Worm (Caenorhabditis elegans) whole organism, L4/young adult: ENCODE measurements around the gene fipr-5.

Experiments used
- W03F9.2 ChIP-seq: fragments of 150-350 bp; optimal IDR thresholded peaks from 2 replicates; lab custom pipeline; 2014; ENCODE audit warnings: missing biosample characterization, missing genetic modification characterization
- dao-5 ChIP-seq: sonication (generic microtip); optimal IDR thresholded peaks from 2 replicates; lab custom pipeline; 2016; ENCODE audit warnings: missing genotype, missing genetic modification characterization, moderate library complexity, missing compliant biosample characterization
- him-1 ChIP-seq: sonication (generic microtip); optimal IDR thresholded peaks from 2 replicates; lab custom pipeline; 2016; ENCODE audit warnings: missing genotype, missing genetic modification reagents, missing genetic modification characterization, missing compliant biosample characterization

The fipr-5 gene

DNA sequence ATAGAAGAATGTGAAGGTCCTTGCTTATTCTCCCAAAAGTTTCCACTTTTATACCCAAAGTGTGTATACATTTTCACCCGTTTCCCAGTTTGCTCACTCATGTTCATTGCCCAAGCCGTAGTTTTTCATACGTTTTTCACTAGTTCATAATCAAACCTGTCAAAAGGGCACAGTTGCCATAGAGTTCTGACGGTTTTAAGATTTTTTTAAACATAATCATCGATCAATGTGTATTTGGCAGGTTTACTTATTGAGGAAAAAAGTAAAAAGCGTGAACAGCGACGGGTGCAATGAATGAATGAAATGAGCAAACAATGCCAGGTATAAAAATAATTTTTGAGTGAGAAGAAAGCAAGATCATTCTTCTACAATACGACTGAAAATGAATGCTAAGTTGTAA is at the start of gene fipr-5, which contains the start of gene fipr-9:
fipr-5 (minus strand) TSS at position 101 of the 400 bp plus-strand sequence.
fipr-9 (plus strand) TSS at position 346 of the 400 bp plus-strand sequence.
- TF ChIP-seq him-1 (no peak), W03F9.2 (tag; lab: Kevin White, UChicago) (no peak), dao-5 (tag; lab: Kevin White, UChicago) (no peak)

DNA sequence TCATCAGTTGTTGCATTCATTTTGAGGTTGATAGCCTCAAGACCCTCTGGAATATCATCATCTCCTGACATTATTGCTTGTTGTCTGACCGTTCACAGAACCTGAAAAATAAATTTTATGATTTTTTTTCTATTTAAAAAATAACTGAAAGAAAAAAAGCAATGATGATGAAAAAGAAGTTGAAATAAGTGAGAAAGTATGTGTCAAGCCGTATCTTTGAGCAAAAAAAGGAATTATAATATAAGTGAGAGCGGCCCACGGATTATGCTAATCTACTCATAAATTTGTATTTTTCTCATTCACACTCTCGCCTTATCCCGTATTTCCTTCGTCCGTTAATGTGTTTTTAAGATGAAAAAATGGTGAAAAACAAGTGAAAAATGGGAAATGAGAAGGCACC is 49.0 kb upstream of the fipr-5 start, which contains the start of gene ric-4:
ric-4 (minus strand) TSS at position 101 of the 400 bp plus-strand sequence.
- TF ChIP-seq him-1 (no peak), W03F9.2 (tag; lab: Kevin White, UChicago) (no peak), dao-5 (tag; lab: Kevin White, UChicago) (no peak)

DNA sequence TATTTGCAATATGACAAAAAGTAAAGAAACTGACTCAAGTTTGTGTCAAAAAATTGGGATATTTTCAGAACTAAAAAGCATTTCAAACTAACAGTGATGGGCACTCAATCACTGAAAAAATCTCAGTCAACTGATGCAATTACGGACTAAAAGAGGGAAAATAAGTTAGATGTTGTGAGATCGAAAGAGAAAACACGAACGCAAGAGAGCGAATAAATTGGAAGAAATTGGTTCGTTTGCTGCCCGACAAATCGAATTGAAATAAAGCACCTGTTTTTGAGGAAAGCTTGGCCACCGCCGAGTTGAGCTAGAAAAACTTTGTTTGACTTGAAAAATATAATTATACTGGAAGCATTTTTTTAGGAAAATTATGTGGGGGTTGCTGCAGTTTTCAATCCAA is 44.8 kb upstream of the fipr-5 start:
- TF ChIP-seq W03F9.2 (tag; lab: Kevin White, UChicago) (no peak), him-1 (no peak), dao-5 (tag; lab: Kevin White, UChicago) (no peak)

DNA sequence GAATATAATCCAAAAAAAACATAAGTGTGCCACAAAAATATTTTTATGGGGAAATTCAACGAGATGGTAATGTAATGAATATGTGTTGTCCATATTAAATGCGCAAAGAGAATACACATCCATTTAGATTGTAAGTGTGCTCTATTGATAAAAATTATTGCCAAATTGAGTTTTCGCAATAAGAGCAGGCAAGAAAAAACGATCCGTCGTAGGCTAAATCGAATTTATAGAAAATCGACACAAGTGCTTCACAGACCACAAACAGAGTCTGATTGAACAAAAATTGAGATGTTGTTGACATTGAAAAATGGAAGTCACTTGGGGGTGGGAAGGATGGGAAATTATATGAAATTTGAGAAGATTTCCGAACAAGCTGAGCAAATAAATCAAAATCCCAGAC is 43.8 kb upstream of the fipr-5 start:
- TF ChIP-seq dao-5 (tag; lab: Kevin White, UChicago) (no peak), him-1 (no peak), W03F9.2 (tag; lab: Kevin White, UChicago) (no peak)

DNA sequence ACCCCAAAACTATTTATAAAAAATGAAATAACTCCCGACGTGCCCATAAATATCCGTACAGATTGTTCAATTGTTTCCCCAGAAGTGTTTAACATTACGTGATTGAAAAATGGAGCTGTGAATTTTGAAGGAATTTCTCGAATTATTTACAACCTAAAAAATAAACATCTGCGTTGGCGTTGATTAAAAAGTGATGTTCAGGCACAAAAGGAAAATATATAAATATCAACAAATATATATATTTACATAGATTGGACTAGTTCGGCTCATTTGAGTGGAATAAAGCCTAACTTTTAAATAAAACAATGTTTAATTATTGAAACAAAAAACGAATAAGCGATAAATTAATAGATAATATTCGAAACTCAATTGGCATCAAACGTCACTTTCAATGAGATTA is 39.2 kb upstream of the fipr-5 start, which contains the start of gene sri-18:
sri-18 (minus strand) TSS at position 101 of the 400 bp plus-strand sequence.
- TF ChIP-seq W03F9.2 (tag; lab: Kevin White, UChicago) (no peak), dao-5 (tag; lab: Kevin White, UChicago) (no peak), him-1 (peak; percentile 15)

DNA sequence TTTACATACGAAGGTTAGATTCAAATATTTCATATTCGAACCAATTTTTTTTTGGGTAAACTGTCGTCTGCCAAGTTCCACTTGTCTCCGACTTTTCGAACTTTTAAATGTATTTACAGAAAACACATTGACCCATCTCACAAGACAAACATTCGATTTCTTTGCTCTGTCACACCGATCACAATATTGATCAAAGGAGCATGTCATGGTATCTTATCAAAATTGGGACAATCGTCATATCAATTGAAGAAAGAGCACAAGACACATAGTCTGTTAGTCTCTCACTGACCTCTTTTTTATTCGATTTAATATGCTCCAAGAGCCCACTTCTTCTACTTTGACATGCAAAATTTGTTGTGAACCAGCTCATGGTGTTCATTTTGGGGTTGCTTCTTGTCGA is 34.8 kb upstream of the fipr-5 start, which contains the start of gene nhr-232:
nhr-232 (plus strand) TSS at position 121 of the 400 bp plus-strand sequence.
- TF ChIP-seq him-1, result no peak
- TF ChIP-seq dao-5 (tag; lab: Kevin White, UChicago), result no peak
- no peak for TF ChIP-seq W03F9.2 (tag; lab: Kevin White, UChicago)

DNA sequence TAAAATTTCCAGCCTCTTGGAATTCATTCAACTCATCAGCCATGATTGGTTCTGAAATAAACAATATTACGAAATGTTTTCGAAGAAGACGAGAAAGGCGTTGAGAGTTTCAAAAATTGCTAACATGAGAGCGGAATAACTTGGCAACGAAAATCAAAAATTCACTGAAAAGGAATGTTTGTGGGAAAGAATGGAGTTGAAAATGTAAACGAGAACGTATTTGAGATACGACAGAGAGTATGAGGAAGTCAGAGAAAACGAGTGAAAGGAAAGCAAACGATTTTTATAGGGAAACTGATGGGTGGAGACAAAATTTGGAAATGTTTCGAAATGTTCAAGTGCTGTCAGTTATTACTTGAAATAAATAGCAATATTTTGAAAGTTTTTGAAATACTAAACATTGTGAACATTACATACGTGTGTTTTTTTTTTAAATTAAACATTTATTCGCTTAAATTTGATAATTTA is 33.8 kb upstream of the fipr-5 start, which contains the start of gene rop-1:
rop-1 (minus strand) TSS at position 51 of the 468 bp plus-strand sequence.
- TF ChIP-seq W03F9.2 (tag; lab: Kevin White, UChicago) (no peak), dao-5 (tag; lab: Kevin White, UChicago) (no peak), him-1 (no peak)

DNA sequence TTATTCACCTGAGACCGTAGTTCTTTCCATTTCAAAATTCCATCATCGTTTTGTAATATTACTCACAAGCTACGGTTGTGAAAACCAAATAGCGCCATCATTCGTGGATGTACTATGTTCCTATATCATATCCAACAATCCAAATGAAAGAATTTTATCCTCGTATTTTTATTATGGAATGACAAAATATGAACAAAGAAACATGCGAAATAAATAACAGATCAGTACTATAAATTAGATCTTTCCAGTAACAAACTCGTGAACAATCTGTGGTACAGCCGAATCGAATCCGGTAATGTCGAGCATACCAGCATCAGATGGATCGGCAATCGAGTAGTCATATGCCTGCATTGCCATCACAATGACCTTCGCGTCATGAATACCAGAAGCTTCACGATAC is 31.5 kb upstream of the fipr-5 start:
- no peak for TF ChIP-seq him-1
- TF ChIP-seq dao-5 (tag; lab: Kevin White, UChicago), result no peak

DNA sequence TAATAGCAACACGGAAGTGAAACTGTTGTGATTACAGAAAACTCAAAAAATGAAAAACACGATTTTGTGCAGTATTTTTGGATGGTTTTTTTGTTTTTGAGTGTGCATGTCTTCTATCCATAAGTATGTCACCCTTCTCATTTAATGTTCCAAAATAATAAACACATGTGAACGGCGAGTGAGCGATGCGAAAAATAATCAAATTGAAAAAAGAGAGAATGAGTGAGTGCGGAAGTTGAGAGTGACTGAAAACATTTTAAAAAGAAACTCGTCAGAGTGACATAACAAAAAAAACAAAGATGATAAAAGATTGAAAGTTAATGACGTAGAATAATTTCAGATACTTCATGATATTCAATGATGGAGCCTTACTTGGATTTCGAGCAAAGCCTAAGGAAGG is 28.3 kb upstream of the fipr-5 start:
- TF ChIP-seq W03F9.2 (tag; lab: Kevin White, UChicago) (no peak), dao-5 (tag; lab: Kevin White, UChicago) (no peak), him-1 (no peak)

DNA sequence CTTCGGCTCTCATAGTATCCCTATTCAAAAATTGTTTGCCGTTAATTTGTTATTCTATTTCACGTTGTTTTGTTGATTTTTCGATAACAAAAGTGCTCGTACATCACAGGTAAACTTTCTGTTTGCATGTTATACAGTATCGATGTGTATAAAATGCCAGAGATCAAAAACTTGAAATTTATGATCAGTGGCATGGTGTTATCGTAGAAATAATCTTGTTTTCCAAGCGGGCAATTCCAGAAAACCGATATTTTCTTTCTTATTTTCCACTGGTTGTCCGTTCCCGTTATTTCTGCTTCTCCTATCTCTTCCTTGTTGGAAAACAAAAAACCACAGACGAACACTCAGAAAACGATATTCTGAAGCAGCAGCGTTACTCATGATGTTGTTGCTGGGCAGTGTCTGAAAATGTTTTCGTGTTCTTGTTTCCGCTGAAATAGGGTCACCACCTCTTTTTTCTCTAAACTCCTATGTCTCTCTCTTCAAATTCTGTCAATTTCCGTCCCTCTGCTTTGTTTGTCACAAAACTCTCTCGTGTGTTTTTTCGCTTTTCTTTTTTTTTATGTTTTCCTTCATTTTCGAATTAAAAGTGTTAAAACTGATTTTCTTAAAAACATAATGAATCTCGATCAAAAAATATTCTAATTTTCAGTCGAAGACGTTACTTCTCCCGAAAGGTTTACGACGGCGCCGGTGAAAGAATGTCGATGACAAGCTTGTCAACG is 27.2 kb upstream of the fipr-5 start, which contains the start of gene akt-1:
akt-1 (plus strand) TSS at position 651 of the 725 bp plus-strand sequence.
- TF ChIP-seq W03F9.2 (tag; lab: Kevin White, UChicago) (no peak), dao-5 (tag; lab: Kevin White, UChicago) (no peak), him-1 (no peak)

DNA sequence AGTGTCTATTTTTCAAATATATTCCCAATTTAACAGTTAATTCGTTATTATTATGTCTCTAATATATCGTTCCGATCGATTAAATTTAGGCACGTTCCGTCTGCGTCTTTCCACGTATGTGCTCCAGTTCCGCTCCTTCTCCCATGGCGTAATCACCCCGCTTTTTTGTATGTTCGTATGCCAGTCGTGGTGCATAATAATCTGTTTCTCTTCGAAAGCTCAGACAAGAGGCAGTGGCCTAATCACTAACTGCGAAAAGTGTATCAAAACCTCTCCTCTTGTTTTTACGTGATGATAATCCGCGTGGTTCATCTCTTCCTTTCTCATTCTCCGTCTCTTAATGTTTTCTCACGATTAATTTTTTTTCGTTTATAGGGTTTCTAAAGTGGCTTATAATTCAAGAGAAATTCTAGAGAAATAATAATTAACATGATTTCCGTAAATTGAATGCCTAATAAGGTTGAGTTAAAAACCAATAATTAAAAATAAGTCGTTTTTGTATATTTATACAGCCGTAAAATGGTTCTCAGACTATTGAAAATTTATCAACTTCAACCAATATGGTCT is 26.5 kb upstream of the fipr-5 start:
- TF ChIP-seq dao-5 (tag; lab: Kevin White, UChicago) (no peak), W03F9.2 (tag; lab: Kevin White, UChicago) (no peak), him-1 (no peak)

DNA sequence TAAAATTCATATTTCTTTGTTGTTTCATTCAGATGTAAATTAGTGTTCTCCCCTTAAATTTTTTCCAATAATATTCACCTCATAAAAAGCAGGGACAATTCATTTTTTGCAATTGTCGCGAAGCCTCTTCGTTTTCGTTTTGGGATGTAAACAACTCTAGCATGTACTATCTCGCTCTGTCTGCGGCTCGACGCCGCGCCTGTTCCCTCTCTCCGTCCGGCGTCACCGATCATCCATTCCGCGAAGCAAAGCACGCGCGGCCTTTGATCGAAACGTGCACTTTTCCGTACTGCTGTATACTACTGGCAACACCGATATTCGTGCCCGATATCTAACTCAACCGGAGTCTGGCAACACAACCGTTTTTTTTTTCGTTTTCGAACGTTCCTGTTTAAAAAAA is 25.8 kb upstream of the fipr-5 start:
- TF ChIP-seq him-1 (no peak), W03F9.2 (tag; lab: Kevin White, UChicago) (no peak), dao-5 (tag; lab: Kevin White, UChicago) (no peak)

DNA sequence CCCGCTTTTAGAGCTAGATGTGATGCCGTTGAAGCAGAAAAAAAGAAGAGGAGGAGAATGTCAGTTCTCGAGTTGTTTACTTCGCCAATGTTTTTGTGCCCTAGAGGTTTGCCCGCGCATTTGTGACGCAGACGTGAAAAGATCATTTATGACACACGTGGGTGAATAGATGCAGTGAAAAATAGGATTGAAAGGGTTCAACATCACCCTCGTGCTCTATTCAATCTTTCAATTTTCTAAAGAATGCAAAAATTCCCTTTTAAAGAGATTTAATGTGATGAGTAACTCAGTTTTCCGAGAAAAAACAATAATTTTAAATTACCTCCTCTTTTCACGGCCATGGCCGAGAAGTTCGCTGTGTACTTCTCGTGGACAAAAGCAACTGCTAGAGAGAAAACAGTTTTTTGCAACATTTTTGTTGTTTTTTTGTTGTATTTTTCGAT is 25.2 kb upstream of the fipr-5 start:
- no peak for TF ChIP-seq him-1
- no peak for TF ChIP-seq dao-5 (tag; lab: Kevin White, UChicago)

DNA sequence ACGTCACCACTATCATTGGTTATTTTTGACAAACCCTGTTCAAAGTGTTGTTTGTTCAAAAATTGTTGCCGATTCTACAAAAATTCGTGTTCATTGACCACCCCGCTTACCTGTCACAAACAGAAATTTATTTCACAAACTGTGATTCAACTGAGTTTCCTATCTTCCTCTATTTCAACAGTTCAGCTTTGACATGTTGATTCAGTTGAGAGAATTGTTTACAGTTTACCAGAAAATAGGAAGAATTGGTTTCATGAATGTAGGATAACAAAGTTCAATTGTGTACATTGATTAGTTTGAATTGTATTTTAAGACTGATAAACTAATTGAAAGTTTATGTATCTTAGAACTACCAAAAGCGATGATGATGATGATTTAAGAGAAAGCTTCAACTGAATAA is 24.4 kb upstream of the fipr-5 start:
- TF ChIP-seq W03F9.2 (tag; lab: Kevin White, UChicago), result no peak
- no peak for TF ChIP-seq dao-5 (tag; lab: Kevin White, UChicago)
- no peak for TF ChIP-seq him-1
